Fruit fly (Drosophila melanogaster) Kc167 (cell line): ENCODE measurements around the gene mbo.

ENCODE experiments used
- Myc ChIP-seq: fragments of >200 bp; optimal IDR thresholded peaks from 2 replicates; lab custom pipeline; 2017; ENCODE audit warnings: missing external identifiers
- Sin3A ChIP-seq: fragments of >200 bp; optimal IDR thresholded peaks from 2 replicates; lab custom pipeline; 2018; ENCODE audit warnings: missing external identifiers
- h ChIP-seq: fragments of >200 bp; optimal IDR thresholded peaks from 3 replicates; lab custom pipeline; 2018; ENCODE audit warnings: missing external identifiers
- insv ChIP-seq: fragments of >200 bp; optimal IDR thresholded peaks from 3 replicates; lab custom pipeline; 2018; ENCODE audit warnings: missing external identifiers
- psq ChIP-seq: fragments of >200 bp; optimal IDR thresholded peaks from 2 replicates; lab custom pipeline; 2017; ENCODE audit warnings: missing external identifiers

- no peak for TF ChIP-seq h (lab: Kevin White, UChicago)
- TF ChIP-seq Sin3A, result no peak
- no peak for TF ChIP-seq insv (lab: Kevin White, UChicago)
- TF ChIP-seq Myc, result no peak
- no peak for TF ChIP-seq psq (lab: Kevin White, UChicago)
These were observed 50.4 kb downstream of the mbo start for dm6 chr3R:12628395-12628928.
